Fruit fly (Drosophila melanogaster) whole organism, embryonic: ENCODE measurements around the gene GluRIID.

Experiments used
- Atf-2 ChIP-seq: fragments of 200-800 bp; sonication (Bioruptor generic); optimal IDR thresholded peaks from 2 replicates; lab custom pipeline; 2016; ENCODE audit warnings: missing biosample characterization, missing genetic modification characterization
- B-H2 ChIP-seq: fragments of 200-800 bp; sonication (Bioruptor generic); optimal IDR thresholded peaks from 2 replicates; lab custom pipeline; 2018; ENCODE audit warnings: missing biosample characterization, mild to moderate bottlenecking, missing genetic modification characterization
- BEAF-32 ChIP-seq: fragments of 200-800 bp; sonication (Bioruptor generic); optimal IDR thresholded peaks from 3 replicates; lab custom pipeline; 2017; ENCODE audit warnings: missing biosample characterization, missing genetic modification characterization, mild to moderate bottlenecking, moderate library complexity, missing genetic modification reagents
- Bgb ChIP-seq: fragments of 200-800 bp; sonication (Bioruptor generic); IDR thresholded peaks from 2 replicates; pipeline ENCODE4 v1.3.6; 2022; ENCODE audit warnings: missing biosample characterization, missing genetic modification characterization; ENCODE audit not compliant: partially characterized antibody
- CG1024 ChIP-seq: fragments of 200-800 bp; sonication (Bioruptor generic); IDR thresholded peaks from 2 replicates; pipeline ENCODE4 v1.3.6; 2022; ENCODE audit warnings: missing biosample characterization, missing genetic modification characterization
- CG10267 ChIP-seq: fragments of 200-800 bp; sonication (Bioruptor generic); optimal IDR thresholded peaks from 2 replicates; lab custom pipeline; 2018; ENCODE audit warnings: missing biosample characterization, mild to moderate bottlenecking, missing genetic modification characterization, moderate library complexity
- CG12299 ChIP-seq: fragments of 200-800 bp; sonication (Bioruptor generic); optimal IDR thresholded peaks from 2 replicates; lab custom pipeline; 2018; ENCODE audit warnings: missing biosample characterization, mild to moderate bottlenecking, missing genetic modification characterization
- CG12659 ChIP-seq: fragments of 200-800 bp; sonication (Bioruptor generic); optimal IDR thresholded peaks from 3 replicates; lab custom pipeline; 2017; ENCODE audit warnings: mild to moderate bottlenecking, missing biosample characterization, missing genetic modification reagents, missing genetic modification characterization
- CG13287 ChIP-seq: fragments of 200-800 bp; sonication (Bioruptor generic); IDR thresholded peaks from 2 replicates; pipeline ENCODE4 v1.3.6; 2022; ENCODE audit warnings: missing biosample characterization, missing genetic modification characterization; ENCODE audit not compliant: partially characterized antibody
- CG14710 ChIP-seq: fragments of 200-800 bp; sonication (Bioruptor generic); optimal IDR thresholded peaks from 3 replicates; lab custom pipeline; 2019; ENCODE audit warnings: missing biosample characterization, mild to moderate bottlenecking, missing genetic modification characterization, moderate library complexity
- CG17186 ChIP-seq: fragments of 200-800 bp; sonication (Bioruptor generic); optimal IDR thresholded peaks from 3 replicates; lab custom pipeline; 2017; ENCODE audit warnings: missing biosample characterization, missing genetic modification reagents, missing genetic modification characterization
- CG17328 ChIP-seq: fragments of 200-800 bp; sonication (Bioruptor generic); IDR thresholded peaks from 2 replicates; pipeline ENCODE4 v1.3.6; 2022; ENCODE audit warnings: missing biosample characterization, missing genetic modification characterization
- CG17802 ChIP-seq: fragments of 200-800 bp; sonication (Bioruptor generic); optimal IDR thresholded peaks from 2 replicates; lab custom pipeline; 2018; ENCODE audit warnings: missing biosample characterization, mild to moderate bottlenecking, missing genetic modification characterization, moderate library complexity
- CG2116 ChIP-seq: fragments of 200-800 bp; sonication (Bioruptor generic); optimal IDR thresholded peaks from 3 replicates; lab custom pipeline; 2018; ENCODE audit warnings: missing biosample characterization, mild to moderate bottlenecking, missing genetic modification characterization
- CG2712 ChIP-seq: fragments of 200-800 bp; optimal IDR thresholded peaks from 3 replicates; lab custom pipeline; 2019; ENCODE audit warnings: missing biosample characterization, mild to moderate bottlenecking, missing genetic modification characterization, moderate library complexity
- CG30020 ChIP-seq: fragments of 200-800 bp; optimal IDR thresholded peaks from 2 replicates; lab custom pipeline; 2019; ENCODE audit warnings: missing biosample characterization, mild to moderate bottlenecking, missing genetic modification characterization, moderate library complexity
- CG33213 ChIP-seq: fragments of 200-800 bp; sonication (Bioruptor generic); optimal IDR thresholded peaks from 3 replicates; lab custom pipeline; 2016; ENCODE audit warnings: missing biosample characterization, missing genetic modification characterization
- CG33557 ChIP-seq: fragments of 200-800 bp; sonication (Bioruptor generic); optimal IDR thresholded peaks from 2 replicates; lab custom pipeline; 2019; ENCODE audit warnings: missing biosample characterization, mild to moderate bottlenecking, missing genetic modification characterization, moderate library complexity
- CG4424 ChIP-seq: fragments of 200-800 bp; sonication (Bioruptor generic); optimal IDR thresholded peaks from 3 replicates; lab custom pipeline; 2016; ENCODE audit warnings: missing biosample characterization, missing genetic modification characterization
- CG4617 ChIP-seq: fragments of 200-800 bp; sonication (Bioruptor generic); optimal IDR thresholded peaks from 3 replicates; lab custom pipeline; 2016; ENCODE audit warnings: missing biosample characterization, missing genetic modification characterization, borderline replicate concordance
- CG7357 ChIP-seq: fragments of 200-800 bp; sonication (Bioruptor generic); IDR thresholded peaks from 3 replicates; pipeline ENCODE4 v1.3.6; 2022; ENCODE audit warnings: missing biosample characterization, missing genetic modification characterization
- CG8924 ChIP-seq: fragments of 200-800 bp; optimal IDR thresholded peaks from 3 replicates; lab custom pipeline; 2019; ENCODE audit warnings: missing biosample characterization, mild to moderate bottlenecking, missing genetic modification characterization, moderate library complexity
- CTCF ChIP-seq: fragments of 200-800 bp; sonication (Bioruptor generic); optimal IDR thresholded peaks from 2 replicates; lab custom pipeline; 2017; ENCODE audit warnings: missing biosample characterization, mild to moderate bottlenecking, missing genetic modification characterization, moderate library complexity
- Dbx ChIP-seq: fragments of 200-800 bp; sonication (Bioruptor generic); IDR thresholded peaks from 3 replicates; pipeline ENCODE4 v1.3.6; 2022; ENCODE audit warnings: missing biosample characterization, missing genetic modification characterization
- Dfd ChIP-seq, 2 experiments: fragments of >200 bp; optimal IDR thresholded peaks; 2 replicates each; lab custom pipeline; 2017; ENCODE audit warnings: missing biosample characterization in 2 of 2, missing genetic modification characterization in 2 of 2
- Dll ChIP-seq: fragments of 200-800 bp; sonication (Bioruptor generic); IDR thresholded peaks from 4 replicates; pipeline ENCODE4 v1.3.6; 2022; ENCODE audit warnings: missing biosample characterization, missing genetic modification characterization; ENCODE audit not compliant: partially characterized antibody
- Dp ChIP-seq: fragments of 200-800 bp; sonication (Bioruptor generic); optimal IDR thresholded peaks from 2 replicates; lab custom pipeline; 2018; ENCODE audit warnings: missing biosample characterization, mild to moderate bottlenecking, missing genetic modification characterization, moderate library complexity
- Ets97D ChIP-seq: fragments of 200-800 bp; sonication (Bioruptor generic); optimal IDR thresholded peaks from 3 replicates; lab custom pipeline; 2016; ENCODE audit warnings: missing biosample characterization, missing genetic modification characterization
- HLH54F ChIP-seq: fragments of 200-800 bp; sonication (Bioruptor generic); optimal IDR thresholded peaks from 3 replicates; lab custom pipeline; 2016; ENCODE audit warnings: missing biosample characterization, missing genetic modification characterization
- Hr78 ChIP-seq, 2 experiments: fragments of 200-800 bp in 1 of 2; fragments of >200 bp in 1 of 2; sonication (Bioruptor generic) in 1 of 2; optimal IDR thresholded peaks; 2 replicates each; lab custom pipeline; 2017 to 2019; ENCODE audit warnings: missing biosample characterization in 2 of 2, missing genetic modification characterization in 2 of 2, mild to moderate bottlenecking in 1 of 2, moderate library complexity in 1 of 2
- MBD-R2 ChIP-seq: fragments of 200-800 bp; sonication (Bioruptor generic); IDR thresholded peaks from 2 replicates; pipeline ENCODE4 v1.3.6; 2022; ENCODE audit warnings: missing biosample characterization, missing genetic modification characterization
- MESR4 ChIP-seq: fragments of 200-800 bp; sonication (Bioruptor generic); optimal IDR thresholded peaks from 2 replicates; lab custom pipeline; 2018; ENCODE audit warnings: missing biosample characterization, mild to moderate bottlenecking, missing genetic modification characterization, moderate library complexity
- Med ChIP-seq: fragments of 200-800 bp; sonication (Bioruptor generic); peaks from one replicate; lab custom pipeline; 2016; ENCODE audit warnings: missing biosample characterization, missing genetic modification characterization, mild to moderate bottlenecking, inconsistent platforms, moderate library complexity
- Poxn ChIP-seq: fragments of 200-800 bp; sonication (Bioruptor generic); IDR thresholded peaks from 2 replicates; pipeline ENCODE4 v1.3.6; 2022; ENCODE audit warnings: missing biosample characterization, missing genetic modification characterization
- Sin3A ChIP-seq: fragments of >200 bp; optimal IDR thresholded peaks from 2 replicates; lab custom pipeline; 2018
- Sry-δ ChIP-seq: fragments of 200-800 bp; sonication (Bioruptor generic); optimal IDR thresholded peaks from 2 replicates; lab custom pipeline; 2016; ENCODE audit warnings: missing biosample characterization, missing genetic modification characterization
- YL-1 ChIP-seq: fragments of 200-800 bp; sonication (Bioruptor generic); optimal IDR thresholded peaks from 3 replicates; lab custom pipeline; 2017; ENCODE audit warnings: missing biosample characterization, mild to moderate bottlenecking, missing genetic modification characterization
- chinmo ChIP-seq: fragments of 200-800 bp; sonication (Bioruptor generic); IDR thresholded peaks from 4 replicates; pipeline ENCODE4 v1.3.6; 2022; ENCODE audit warnings: missing biosample characterization, missing genetic modification characterization; ENCODE audit not compliant: partially characterized antibody
- chm ChIP-seq: fragments of 200-800 bp; sonication (Bioruptor generic); IDR thresholded peaks from 2 replicates; pipeline ENCODE4 v1.3.6; 2022; ENCODE audit warnings: missing biosample characterization, missing genetic modification characterization
- dysf ChIP-seq: fragments of 200-800 bp; sonication (Bioruptor generic); IDR thresholded peaks from 3 replicates; pipeline ENCODE4 v1.3.6; 2022; ENCODE audit warnings: missing biosample characterization, missing genetic modification characterization
- exex ChIP-seq: fragments of 200-800 bp; sonication (Bioruptor generic); optimal IDR thresholded peaks from 4 replicates; lab custom pipeline; 2018; ENCODE audit warnings: missing biosample characterization, mild to moderate bottlenecking, missing genetic modification characterization, moderate library complexity
- fd64A ChIP-seq: fragments of 200-800 bp; sonication (Bioruptor generic); optimal IDR thresholded peaks from 3 replicates; lab custom pipeline; 2018; ENCODE audit warnings: missing biosample characterization, mild to moderate bottlenecking, missing genetic modification characterization
- gfzf ChIP-seq: fragments of 200-800 bp; sonication (Bioruptor generic); optimal IDR thresholded peaks from 2 replicates; lab custom pipeline; 2016; ENCODE audit warnings: missing biosample characterization, mild to moderate bottlenecking, missing genetic modification characterization, moderate library complexity
- knrl ChIP-seq: fragments of 200-800 bp; sonication (Bioruptor generic); IDR thresholded peaks from 3 replicates; pipeline ENCODE4 v1.3.6; 2022; ENCODE audit warnings: missing biosample characterization, missing genetic modification characterization; ENCODE audit not compliant: partially characterized antibody
- phol ChIP-seq: fragments of 200-800 bp; sonication (Bioruptor generic); optimal IDR thresholded peaks from 3 replicates; lab custom pipeline; 2018; ENCODE audit warnings: missing biosample characterization, mild to moderate bottlenecking, missing genetic modification characterization, moderate library complexity
- psq ChIP-seq: fragments of 200-800 bp; sonication (Bioruptor generic); optimal IDR thresholded peaks from 2 replicates; lab custom pipeline; 2017; ENCODE audit warnings: missing biosample characterization, missing genetic modification characterization
- pzg ChIP-seq: fragments of 200-800 bp; sonication (Bioruptor generic); optimal IDR thresholded peaks from 3 replicates; lab custom pipeline; 2018; ENCODE audit warnings: missing biosample characterization, mild to moderate bottlenecking, missing genetic modification characterization, moderate library complexity
- repo ChIP-seq: fragments of 200-800 bp; sonication (Bioruptor generic); optimal IDR thresholded peaks from 2 replicates; lab custom pipeline; 2016; ENCODE audit warnings: missing biosample characterization, missing genetic modification characterization
- ssp ChIP-seq: fragments of 200-800 bp; sonication (Bioruptor generic); IDR thresholded peaks from 2 replicates; pipeline ENCODE4 v1.3.6; 2022; ENCODE audit warnings: missing biosample characterization, missing genetic modification characterization
- stwl ChIP-seq: fragments of 200-800 bp; sonication (Bioruptor generic); optimal IDR thresholded peaks from 3 replicates; lab custom pipeline; 2018; ENCODE audit warnings: missing biosample characterization, mild to moderate bottlenecking, missing genetic modification characterization, moderate library complexity

GluRIID gene

DNA sequence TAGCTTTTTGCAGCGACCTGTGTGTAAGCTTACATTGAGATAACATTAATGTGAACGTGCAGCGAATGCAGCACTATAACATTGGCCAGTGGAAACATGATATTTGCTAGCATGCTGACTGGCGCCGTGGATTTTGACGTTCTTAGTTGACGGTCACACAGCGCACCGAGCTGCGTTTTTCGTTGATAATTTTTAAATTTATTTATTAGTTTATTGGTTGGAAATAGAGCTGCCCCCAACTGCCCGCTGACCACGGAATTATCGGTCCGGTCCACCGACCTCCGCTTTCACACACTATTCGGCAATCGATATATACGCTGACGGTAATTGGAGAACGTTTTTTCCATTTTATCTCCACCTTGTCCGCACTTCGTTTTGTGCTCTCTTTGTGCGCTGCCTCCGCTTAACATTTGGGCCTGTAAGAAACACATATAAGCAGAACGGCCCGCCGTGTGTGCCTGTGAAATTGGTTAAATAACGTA is 30.4 kb downstream of the GluRIID start, which contains the start of gene H:
TSS of gene H (plus strand) at position 134 of the 482 bp plus-strand sequence.
- TF ChIP-seq phol (tag; lab: Kevin White, UChicago): peak; percentile 29
- peak; percentile 64 for TF ChIP-seq CG12659 (GFP tag; lab: Kevin White, UChicago)
- peak in 1 of 2 experiments; percentile 60 for TF ChIP-seq Hr78 (GFP tag; optimal IDR thresholded peaks at IDR 0.05; lab: Kevin White, UChicago)
- no peak for TF ChIP-seq repo (GFP tag; lab: Kevin White, UChicago)
- TF ChIP-seq Med: peak; percentile 83
- TF ChIP-seq CG2116 (GFP tag; lab: Kevin White, UChicago): peak; percentile 47
- no peak for TF ChIP-seq chm
- TF ChIP-seq CG2712 (tag; lab: Kevin White, UChicago): peak; percentile 19
- peak; percentile 78 for TF ChIP-seq stwl (tag; lab: Kevin White, UChicago)
- no peak for TF ChIP-seq CG17328 (GFP tag; lab: Robert Waterston, UW)
- no peak for TF ChIP-seq Poxn
- 0 out of 4 replicates have a peak, but pooled peaks have one; percentile 44 for TF ChIP-seq chinmo (GFP tag; lab: Robert Waterston, UW)
- peak in 1 of 2 experiments; percentile 56 for TF ChIP-seq Dfd (GFP tag; optimal IDR thresholded peaks at IDR 0.05; lab: Kevin White, UChicago)
- no peak for TF ChIP-seq HLH54F (GFP tag; lab: Kevin White, UChicago)
- TF ChIP-seq ssp (GFP tag; lab: Robert Waterston, UW): peak; percentile 97
- peak; percentile 90 for TF ChIP-seq CG30020 (tag; lab: Kevin White, UChicago)
- TF ChIP-seq CG7357 (GFP tag; lab: Robert Waterston, UW): peak; percentile 95
- 0 out of 2 replicates have a peak, but pooled peaks have one; percentile 20 for TF ChIP-seq CG13287 (GFP tag; lab: Robert Waterston, UW)
- peak; percentile 29 for TF ChIP-seq Dp (GFP tag; lab: Kevin White, UChicago)
- no peak for TF ChIP-seq Dll
- peak; percentile 90 for TF ChIP-seq CG17802 (tag; lab: Kevin White, UChicago)
- TF ChIP-seq CG33557: no peak
- TF ChIP-seq CG4424 (GFP tag; lab: Kevin White, UChicago): no peak
- no peak for TF ChIP-seq CTCF
- peak; percentile 78 for TF ChIP-seq MESR4 (GFP tag; lab: Kevin White, UChicago)
- TF ChIP-seq knrl: 0 out of 3 replicates have a peak, but pooled peaks have one; percentile 11
- peak; percentile 87 for TF ChIP-seq pzg (GFP tag; lab: Kevin White, UChicago)
- TF ChIP-seq CG8924 (tag; lab: Kevin White, UChicago): peak; percentile 20
- TF ChIP-seq Dbx (GFP tag; lab: Robert Waterston, UW): 0 out of 3 replicates have a peak, but pooled peaks have one; percentile 10
- peak; percentile 11 for TF ChIP-seq CG12299 (tag; lab: Kevin White, UChicago)
- peak; percentile 36 for TF ChIP-seq CG14710
- peak; percentile 45 for TF ChIP-seq BEAF-32 (GFP tag; lab: Kevin White, UChicago)
- TF ChIP-seq exex (tag; lab: Kevin White, UChicago): no peak
- peak; percentile 92 for TF ChIP-seq gfzf
- peak; percentile 1 for TF ChIP-seq CG10267 (tag; lab: Kevin White, UChicago)
- TF ChIP-seq CG4617: peak; percentile 91
- TF ChIP-seq CG17186 (GFP tag; lab: Kevin White, UChicago): peak; percentile 71
- TF ChIP-seq dysf (GFP tag; lab: Robert Waterston, UW): no peak
- peak; percentile 69 for TF ChIP-seq MBD-R2 (GFP tag; lab: Robert Waterston, UW)
- no peak for TF ChIP-seq fd64A (GFP tag; lab: Kevin White, UChicago)
- TF ChIP-seq Sry-δ (GFP tag; lab: Kevin White, UChicago): peak; percentile 10
- no peak for TF ChIP-seq B-H2 (GFP tag; lab: Kevin White, UChicago)
- TF ChIP-seq Ets97D (GFP tag; lab: Kevin White, UChicago): peak; percentile 65
- peak; percentile 51 for TF ChIP-seq CG33213 (GFP tag; lab: Kevin White, UChicago)
- TF ChIP-seq Bgb: peak; percentile 41; the same call in 1 of the 2 replicates
- no peak for TF ChIP-seq Atf-2 (GFP tag; lab: Kevin White, UChicago)
- TF ChIP-seq psq: peak; percentile 62
- TF ChIP-seq CG1024 (GFP tag; lab: Robert Waterston, UW): peak; percentile 81
- TF ChIP-seq Sin3A (lab: Kevin White, UChicago): peak; percentile 20
- TF ChIP-seq YL-1: peak; percentile 61
